Worm (Caenorhabditis elegans) whole organism, L3 larva: ENCODE data around the gene F16H6.8.

Experiments used
- R02D3.7 ChIP-seq: fragments of 150-350 bp; optimal IDR thresholded peaks from 2 replicates; lab custom pipeline; 2014; ENCODE audit warnings: missing biosample characterization, missing genetic modification characterization
- mdl-1 ChIP-seq: fragments of 150-350 bp; optimal IDR thresholded peaks from 2 replicates; lab custom pipeline; 2014; ENCODE audit warnings: missing biosample characterization, missing genetic modification characterization
- nhr-11 ChIP-seq: fragments of 150-350 bp; optimal IDR thresholded peaks from 2 replicates; lab custom pipeline; 2014; ENCODE audit warnings: missing biosample characterization, missing genetic modification characterization
- pqm-1 ChIP-seq: fragments of 150-350 bp; optimal IDR thresholded peaks from 2 replicates; lab custom pipeline; 2017; ENCODE audit warnings: missing biosample characterization, missing genetic modification characterization, inconsistent platforms
- snpc-4 ChIP-seq: fragments of 150-350 bp; optimal IDR thresholded peaks from 2 replicates; lab custom pipeline; 2014; ENCODE audit warnings: missing biosample characterization, missing genetic modification characterization
- unc-62 ChIP-seq: fragments of 150-350 bp; sonication (generic microtip); optimal IDR thresholded peaks from 4 replicates; lab custom pipeline; 2014; ENCODE audit warnings: missing biosample characterization, missing genetic modification reagents, missing genetic modification characterization

DNA sequence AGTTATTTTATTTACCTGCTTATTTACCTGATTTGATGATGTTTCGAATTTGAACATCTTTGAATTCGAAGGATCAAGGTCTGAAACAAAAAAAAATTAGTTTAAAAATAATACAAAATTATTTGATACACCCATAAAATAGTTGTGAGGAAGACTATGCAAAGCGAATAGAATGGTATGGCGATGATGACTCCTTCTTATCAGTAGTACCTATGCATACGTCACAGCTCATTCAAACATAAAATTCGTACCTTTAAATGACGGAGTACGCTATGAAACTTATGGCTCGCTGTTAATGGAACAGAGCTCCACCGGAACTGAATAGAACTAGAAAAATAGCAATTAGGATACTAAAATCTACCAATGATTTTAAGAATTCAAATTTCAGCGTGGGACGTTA lies 36.2 kb upstream of the F16H6.8 start, which contains the start of gene R10E8.1:
- TF ChIP-seq mdl-1 (no peak), snpc-4 (no peak), unc-62 (GFP tag; lab: Kevin White, UChicago) (no peak), pqm-1 (tag; lab: Kevin White, UChicago) (peak; percentile 59), R02D3.7 (no peak), nhr-11 (no peak)
